Fruit fly (Drosophila melanogaster) whole organism, embryonic: ENCODE measurements around the gene CG13694.

Experiments used
- Ada2b ChIP-seq: fragments of 200-800 bp; sonication (Bioruptor generic); IDR thresholded peaks from 2 replicates; pipeline ENCODE4 v1.3.6; 2022; ENCODE audit warnings: missing biosample characterization, missing genetic modification characterization
- Blimp-1 ChIP-seq: fragments of 200-800 bp; sonication (Bioruptor generic); optimal IDR thresholded peaks from 3 replicates; lab custom pipeline; 2018; ENCODE audit warnings: missing biosample characterization, missing genetic modification characterization, mild to moderate bottlenecking, moderate library complexity, missing genetic modification reagents
- C15 ChIP-seq: fragments of 200-800 bp; sonication (Bioruptor generic); IDR thresholded peaks from 3 replicates; pipeline ENCODE4 v1.3.6; 2022; ENCODE audit warnings: missing biosample characterization, missing genetic modification characterization
- CG10147 ChIP-seq: fragments of 200-800 bp; sonication (Bioruptor generic); optimal IDR thresholded peaks from 2 replicates; lab custom pipeline; 2019; ENCODE audit warnings: missing biosample characterization, mild to moderate bottlenecking, missing genetic modification characterization, moderate library complexity
- CG10959 ChIP-seq: fragments of 200-800 bp; sonication (Bioruptor generic); IDR thresholded peaks from 2 replicates; pipeline ENCODE4 v1.3.6; 2022; ENCODE audit warnings: missing biosample characterization, missing genetic modification characterization
- CG1233 ChIP-seq: fragments of 200-800 bp; sonication (Bioruptor generic); optimal IDR thresholded peaks from 4 replicates; lab custom pipeline; 2018; ENCODE audit warnings: missing biosample characterization, mild to moderate bottlenecking, missing genetic modification characterization
- CG13894 ChIP-seq: fragments of 200-800 bp; sonication (Bioruptor generic); optimal IDR thresholded peaks from 3 replicates; lab custom pipeline; 2018; ENCODE audit warnings: missing biosample characterization, mild to moderate bottlenecking, missing genetic modification characterization, moderate library complexity
- CG15696 ChIP-seq: fragments of 200-800 bp; sonication (Bioruptor generic); optimal IDR thresholded peaks from 2 replicates; lab custom pipeline; 2019; ENCODE audit warnings: missing biosample characterization, mild to moderate bottlenecking, missing genetic modification characterization, moderate library complexity
- CG1603 ChIP-seq: fragments of 200-800 bp; sonication (Bioruptor generic); optimal IDR thresholded peaks from 2 replicates; lab custom pipeline; 2019; ENCODE audit warnings: missing biosample characterization, mild to moderate bottlenecking, missing genetic modification characterization, moderate library complexity
- CG17186 ChIP-seq: fragments of 200-800 bp; sonication (Bioruptor generic); optimal IDR thresholded peaks from 3 replicates; lab custom pipeline; 2017; ENCODE audit warnings: missing biosample characterization, missing genetic modification reagents, missing genetic modification characterization
- CG17328 ChIP-seq: fragments of 200-800 bp; sonication (Bioruptor generic); IDR thresholded peaks from 2 replicates; pipeline ENCODE4 v1.3.6; 2022; ENCODE audit warnings: missing biosample characterization, missing genetic modification characterization
- CG18011 ChIP-seq: fragments of 200-800 bp; sonication (Bioruptor generic); optimal IDR thresholded peaks from 2 replicates; lab custom pipeline; 2017; ENCODE audit warnings: missing biosample characterization, missing genetic modification characterization, mild to moderate bottlenecking, moderate library complexity, missing genotype
- CG18262 ChIP-seq: fragments of 200-800 bp; optimal IDR thresholded peaks from 3 replicates; lab custom pipeline; 2019; ENCODE audit warnings: missing biosample characterization, mild to moderate bottlenecking, missing genetic modification characterization, moderate library complexity
- CG2199 ChIP-seq: fragments of 200-800 bp; sonication (Bioruptor generic); IDR thresholded peaks from 3 replicates; pipeline ENCODE4 v1.3.6; 2022; ENCODE audit warnings: missing biosample characterization, missing genetic modification characterization
- CG2875 ChIP-seq: fragments of 200-800 bp; sonication (Bioruptor generic); optimal IDR thresholded peaks from 2 replicates; lab custom pipeline; 2017; ENCODE audit warnings: missing biosample characterization, mild to moderate bottlenecking, missing genetic modification characterization, missing genetic modification reagents
- CG33557 ChIP-seq: fragments of 200-800 bp; sonication (Bioruptor generic); optimal IDR thresholded peaks from 2 replicates; lab custom pipeline; 2019; ENCODE audit warnings: missing biosample characterization, mild to moderate bottlenecking, missing genetic modification characterization, moderate library complexity
- CG4282 ChIP-seq: fragments of 200-800 bp; sonication (Bioruptor generic); optimal IDR thresholded peaks from 2 replicates; lab custom pipeline; 2016; ENCODE audit warnings: missing biosample characterization, missing genetic modification characterization
- CG4707 ChIP-seq: fragments of 200-800 bp; sonication (Bioruptor generic); optimal IDR thresholded peaks from 2 replicates; lab custom pipeline; 2018; ENCODE audit warnings: missing biosample characterization, mild to moderate bottlenecking, missing genetic modification characterization, moderate library complexity
- CG4730 ChIP-seq: fragments of 200-800 bp; sonication (Bioruptor generic); IDR thresholded peaks from 2 replicates; pipeline ENCODE4 v1.3.6; 2022; ENCODE audit warnings: missing biosample characterization, missing genetic modification characterization
- CG6272 ChIP-seq: fragments of 200-800 bp; sonication (Bioruptor generic); IDR thresholded peaks from 2 replicates; pipeline ENCODE4 v1.3.6; 2022; ENCODE audit warnings: missing biosample characterization, missing genetic modification characterization
- CG6765 ChIP-seq: fragments of 200-800 bp; sonication (Bioruptor generic); optimal IDR thresholded peaks from 3 replicates; lab custom pipeline; 2017; ENCODE audit warnings: missing biosample characterization, mild to moderate bottlenecking, missing genetic modification characterization
- CG9727 ChIP-seq: fragments of 200-800 bp; sonication (Bioruptor generic); optimal IDR thresholded peaks from 3 replicates; lab custom pipeline; 2017; ENCODE audit warnings: missing biosample characterization, mild to moderate bottlenecking, missing genetic modification characterization
- CrebB ChIP-seq: fragments of 200-800 bp; sonication (Bioruptor generic); optimal IDR thresholded peaks from 3 replicates; lab custom pipeline; 2018; ENCODE audit warnings: missing biosample characterization, mild to moderate bottlenecking, missing genetic modification characterization
- Doc3 ChIP-seq: fragments of 200-800 bp; sonication (Bioruptor generic); IDR thresholded peaks from 3 replicates; pipeline ENCODE4 v1.3.6; 2022; ENCODE audit warnings: missing biosample characterization, missing genetic modification characterization; ENCODE audit not compliant: partially characterized antibody
- Dp ChIP-seq: fragments of 200-800 bp; sonication (Bioruptor generic); optimal IDR thresholded peaks from 2 replicates; lab custom pipeline; 2018; ENCODE audit warnings: missing biosample characterization, mild to moderate bottlenecking, missing genetic modification characterization, moderate library complexity
- E2f2 ChIP-seq: fragments of 200-800 bp; sonication (Bioruptor generic); IDR thresholded peaks from 2 replicates; pipeline ENCODE4 v1.3.6; 2022; ENCODE audit warnings: missing biosample characterization, missing genetic modification characterization
- HLHmδ ChIP-seq: fragments of 200-800 bp; sonication (Bioruptor generic); optimal IDR thresholded peaks from 2 replicates; lab custom pipeline; 2018; ENCODE audit warnings: missing biosample characterization, mild to moderate bottlenecking, missing genetic modification characterization, moderate library complexity
- HmgZ ChIP-seq: fragments of 200-800 bp; sonication (Bioruptor generic); optimal IDR thresholded peaks from 2 replicates; lab custom pipeline; 2018; ENCODE audit warnings: missing biosample characterization, mild to moderate bottlenecking, missing genetic modification characterization
- Hmr ChIP-seq: fragments of 200-800 bp; sonication (Bioruptor generic); optimal IDR thresholded peaks from 3 replicates; lab custom pipeline; 2017; ENCODE audit warnings: mild to moderate bottlenecking, missing biosample characterization, missing genetic modification reagents, missing genetic modification characterization
- Lim3 ChIP-seq: fragments of 200-800 bp; sonication (Bioruptor generic); IDR thresholded peaks from 2 replicates; pipeline ENCODE4 v1.3.6; 2022; ENCODE audit warnings: missing biosample characterization, missing genetic modification characterization
- Lpt ChIP-seq: fragments of >200 bp; optimal IDR thresholded peaks from 2 replicates; lab custom pipeline; 2018; ENCODE audit warnings: missing biosample characterization, missing genetic modification characterization
- Scr ChIP-seq: fragments of 200-800 bp; sonication (Bioruptor generic); IDR thresholded peaks from 2 replicates; pipeline ENCODE4 v1.3.6; 2022; ENCODE audit warnings: missing biosample characterization, missing genetic modification characterization; ENCODE audit not compliant: partially characterized antibody
- amos ChIP-seq: fragments of 200-800 bp; sonication (Bioruptor generic); IDR thresholded peaks from 2 replicates; pipeline ENCODE4 v1.3.6; 2022; ENCODE audit warnings: missing biosample characterization, missing genetic modification characterization; ENCODE audit not compliant: partially characterized antibody
- bsh ChIP-seq, 2 experiments: fragments of 200-800 bp; sonication (Bioruptor generic); optimal IDR thresholded peaks; 2 replicates each; lab custom pipeline; 2017 to 2018; ENCODE audit warnings: mild to moderate bottlenecking in 2 of 2, missing biosample characterization in 2 of 2, missing genetic modification characterization in 2 of 2, moderate library complexity in 1 of 2
- ems ChIP-seq: fragments of 200-800 bp; sonication (Bioruptor generic); optimal IDR thresholded peaks from 3 replicates; lab custom pipeline; 2016; ENCODE audit warnings: missing biosample characterization, missing genetic modification characterization
- ewg ChIP-seq: fragments of 200-800 bp; sonication (Bioruptor generic); optimal IDR thresholded peaks from 3 replicates; lab custom pipeline; 2017; ENCODE audit warnings: mild to moderate bottlenecking, missing biosample characterization, missing genetic modification reagents, missing genetic modification characterization
- eyg ChIP-seq: fragments of 200-800 bp; sonication (Bioruptor generic); optimal IDR thresholded peaks from 3 replicates; lab custom pipeline; 2016; ENCODE audit warnings: missing biosample characterization, missing genetic modification characterization
- gcm ChIP-seq: fragments of 200-800 bp; sonication (Bioruptor generic); optimal IDR thresholded peaks from 2 replicates; lab custom pipeline; 2019; ENCODE audit warnings: missing biosample characterization, mild to moderate bottlenecking, missing genetic modification characterization, moderate library complexity
- gsb ChIP-seq: fragments of 200-800 bp; sonication (Bioruptor generic); IDR thresholded peaks from 2 replicates; pipeline ENCODE4 v1.3.6; 2022; ENCODE audit warnings: missing biosample characterization, missing genetic modification characterization
- her ChIP-seq: fragments of 200-800 bp; sonication (Bioruptor generic); optimal IDR thresholded peaks from 2 replicates; lab custom pipeline; 2016; ENCODE audit warnings: missing biosample characterization, missing genetic modification characterization
- inv ChIP-seq: fragments of 200-800 bp; sonication (Bioruptor generic); IDR thresholded peaks from 2 replicates; pipeline ENCODE4 v1.3.6; 2022; ENCODE audit warnings: missing biosample characterization, missing genetic modification characterization; ENCODE audit not compliant: partially characterized antibody
- kah ChIP-seq: fragments of 200-800 bp; sonication (Bioruptor generic); optimal IDR thresholded peaks from 2 replicates; lab custom pipeline; 2018; ENCODE audit warnings: missing biosample characterization, mild to moderate bottlenecking, missing genetic modification characterization
- pzg ChIP-seq: fragments of 200-800 bp; sonication (Bioruptor generic); optimal IDR thresholded peaks from 3 replicates; lab custom pipeline; 2018; ENCODE audit warnings: missing biosample characterization, mild to moderate bottlenecking, missing genetic modification characterization, moderate library complexity
- sim ChIP-seq: fragments of 200-800 bp; sonication (Bioruptor generic); IDR thresholded peaks from 2 replicates; pipeline ENCODE4 v1.3.6; 2022; ENCODE audit warnings: missing biosample characterization, missing genetic modification characterization
- slou ChIP-seq: fragments of 200-800 bp; sonication (Bioruptor generic); optimal IDR thresholded peaks from 3 replicates; lab custom pipeline; 2016; ENCODE audit warnings: missing biosample characterization, missing genetic modification characterization
- trh ChIP-seq: fragments of 200-800 bp; sonication (Bioruptor generic); optimal IDR thresholded peaks from 2 replicates; lab custom pipeline; 2016; ENCODE audit warnings: missing biosample characterization, missing genetic modification characterization
- wek ChIP-seq: fragments of 200-800 bp; sonication (Bioruptor generic); optimal IDR thresholded peaks from 3 replicates; lab custom pipeline; 2018; ENCODE audit warnings: missing biosample characterization, mild to moderate bottlenecking, missing genetic modification characterization, moderate library complexity
- wor ChIP-seq: fragments of 200-800 bp; sonication (Bioruptor generic); IDR thresholded peaks from 2 replicates; pipeline ENCODE4 v1.3.6; 2022; ENCODE audit warnings: missing biosample characterization, missing genetic modification characterization

Gene CG13694

DNA sequence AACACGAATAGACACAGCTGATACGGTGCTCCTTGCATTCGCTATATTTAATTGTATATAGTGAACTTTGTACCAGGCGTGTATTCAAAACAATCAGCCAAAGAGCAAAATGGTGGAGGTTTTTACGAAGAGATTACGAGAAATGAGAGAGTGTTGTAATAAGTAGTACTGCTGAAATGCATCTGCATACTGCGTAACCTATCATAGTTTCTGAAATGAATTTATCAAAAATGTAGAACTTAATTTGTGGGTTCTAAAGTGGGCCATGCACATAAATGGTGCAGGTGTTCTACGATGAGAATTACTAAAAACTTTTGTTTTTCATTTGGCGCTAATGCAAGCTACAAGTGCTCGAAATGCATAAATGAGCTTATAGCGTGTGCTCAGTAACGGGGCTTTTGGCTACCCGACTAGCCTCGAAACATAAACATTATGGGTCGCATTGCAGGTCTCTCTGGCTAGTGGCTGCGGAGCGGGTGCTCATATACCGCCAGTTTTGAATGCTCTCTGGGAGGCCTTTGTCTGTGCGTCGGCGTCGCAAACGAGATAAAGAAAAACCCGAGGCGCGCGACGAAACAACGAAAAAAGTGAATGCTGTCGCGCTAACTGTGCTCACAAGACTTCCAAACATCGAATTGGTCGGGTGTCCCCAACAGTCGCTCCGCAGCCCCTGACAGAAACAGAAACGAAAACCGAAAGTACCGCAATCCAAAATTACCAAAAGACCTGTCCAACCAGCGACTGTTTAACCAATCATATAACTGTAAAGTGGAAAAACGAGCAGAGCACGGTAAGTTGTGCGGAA, 15.4 kb upstream of the CG13694 start, which contains the start of gene Gs1 (continued):
- TF ChIP-seq Doc3 (GFP tag; lab: Robert Waterston, UW), result peak; percentile 14; the same call in 1 of the 3 replicates
- peak; percentile 77 for TF ChIP-seq ewg (GFP tag; lab: Kevin White, UChicago)
- no peak for TF ChIP-seq CG9727 (GFP tag; lab: Kevin White, UChicago)
- peak; percentile 37 for TF ChIP-seq CG1233 (GFP tag; lab: Kevin White, UChicago)
- no peak for TF ChIP-seq wor
- peak; percentile 18 for TF ChIP-seq Dp
- no peak for TF ChIP-seq CG17328 (GFP tag; lab: Robert Waterston, UW)
- no peak for TF ChIP-seq trh (GFP tag; lab: Kevin White, UChicago)
- TF ChIP-seq CG4282 (GFP tag; lab: Kevin White, UChicago), result no peak
- no peak for TF ChIP-seq pzg (GFP tag; lab: Kevin White, UChicago)
- no peak for TF ChIP-seq wek (GFP tag; lab: Kevin White, UChicago)
- no peak for TF ChIP-seq Lim3 (GFP tag; lab: Robert Waterston, UW)
- peak; percentile 98 for TF ChIP-seq CG2199
- TF ChIP-seq CG4707, result no peak
- no peak for TF ChIP-seq CG17186 (GFP tag; lab: Kevin White, UChicago)
- TF ChIP-seq eyg (GFP tag; lab: Kevin White, UChicago), result peak; percentile 1
- peak; percentile 39 for TF ChIP-seq gcm
- TF ChIP-seq kah, result peak; percentile 21
- TF ChIP-seq gsb, result no peak
- TF ChIP-seq CG33557 (GFP tag; lab: Kevin White, UChicago), result peak; percentile 25
- no peak for TF ChIP-seq Lpt (GFP tag; lab: Kevin White, UChicago)
- TF ChIP-seq E2f2 (GFP tag; lab: Robert Waterston, UW), result peak; percentile 34; the same call in 1 of the 2 replicates
- TF ChIP-seq HmgZ (tag; lab: Kevin White, UChicago), result peak; percentile 81
- no peak for TF ChIP-seq inv (GFP tag; lab: Robert Waterston, UW)
- no peak for TF ChIP-seq CG6272 (GFP tag; lab: Robert Waterston, UW)
- no peak for TF ChIP-seq ems (GFP tag; lab: Kevin White, UChicago)
- peak; percentile 4 for TF ChIP-seq CG18011 (GFP tag; lab: Kevin White, UChicago)
- no peak for TF ChIP-seq CG2875
- TF ChIP-seq Blimp-1 (GFP tag; lab: Kevin White, UChicago), result peak; percentile 87
- TF ChIP-seq Hmr (GFP tag; lab: Kevin White, UChicago), result peak; percentile 67
- peak; percentile 41 for TF ChIP-seq CrebB (tag; lab: Kevin White, UChicago)
- TF ChIP-seq CG10147, result no peak
- TF ChIP-seq slou, result no peak
- TF ChIP-seq bsh (GFP tag; optimal IDR thresholded peaks at IDR 0.05; lab: Kevin White, UChicago), result peak in 1 of 2 experiments; percentile 66
- peak; percentile 30 for TF ChIP-seq her (GFP tag; lab: Kevin White, UChicago)
- no peak for TF ChIP-seq sim (GFP tag; lab: Robert Waterston, UW)
- peak; percentile 30 for TF ChIP-seq HLHmδ (GFP tag; lab: Kevin White, UChicago)
- TF ChIP-seq CG13894 (tag; lab: Kevin White, UChicago), result peak; percentile 67
- no peak for TF ChIP-seq CG15696 (tag; lab: Kevin White, UChicago)
- TF ChIP-seq amos (GFP tag; lab: Robert Waterston, UW), result peak; percentile 10; the same call in 1 of the 2 replicates
- TF ChIP-seq CG10959 (GFP tag; lab: Robert Waterston, UW), result no peak
- peak; percentile 35 for TF ChIP-seq CG6765 (GFP tag; lab: Kevin White, UChicago)
- no peak for TF ChIP-seq CG18262 (tag; lab: Kevin White, UChicago)
- TF ChIP-seq CG1603 (tag; lab: Kevin White, UChicago), result peak; percentile 0
- TF ChIP-seq Scr (GFP tag; lab: Robert Waterston, UW), result no peak
- TF ChIP-seq CG4730 (GFP tag; lab: Robert Waterston, UW), result no peak
- TF ChIP-seq C15 (GFP tag; lab: Robert Waterston, UW), result no peak
- TF ChIP-seq Ada2b, result no peak
